Fruit fly (Drosophila melanogaster): ENCODE results near the gene Task7.

DNA sequence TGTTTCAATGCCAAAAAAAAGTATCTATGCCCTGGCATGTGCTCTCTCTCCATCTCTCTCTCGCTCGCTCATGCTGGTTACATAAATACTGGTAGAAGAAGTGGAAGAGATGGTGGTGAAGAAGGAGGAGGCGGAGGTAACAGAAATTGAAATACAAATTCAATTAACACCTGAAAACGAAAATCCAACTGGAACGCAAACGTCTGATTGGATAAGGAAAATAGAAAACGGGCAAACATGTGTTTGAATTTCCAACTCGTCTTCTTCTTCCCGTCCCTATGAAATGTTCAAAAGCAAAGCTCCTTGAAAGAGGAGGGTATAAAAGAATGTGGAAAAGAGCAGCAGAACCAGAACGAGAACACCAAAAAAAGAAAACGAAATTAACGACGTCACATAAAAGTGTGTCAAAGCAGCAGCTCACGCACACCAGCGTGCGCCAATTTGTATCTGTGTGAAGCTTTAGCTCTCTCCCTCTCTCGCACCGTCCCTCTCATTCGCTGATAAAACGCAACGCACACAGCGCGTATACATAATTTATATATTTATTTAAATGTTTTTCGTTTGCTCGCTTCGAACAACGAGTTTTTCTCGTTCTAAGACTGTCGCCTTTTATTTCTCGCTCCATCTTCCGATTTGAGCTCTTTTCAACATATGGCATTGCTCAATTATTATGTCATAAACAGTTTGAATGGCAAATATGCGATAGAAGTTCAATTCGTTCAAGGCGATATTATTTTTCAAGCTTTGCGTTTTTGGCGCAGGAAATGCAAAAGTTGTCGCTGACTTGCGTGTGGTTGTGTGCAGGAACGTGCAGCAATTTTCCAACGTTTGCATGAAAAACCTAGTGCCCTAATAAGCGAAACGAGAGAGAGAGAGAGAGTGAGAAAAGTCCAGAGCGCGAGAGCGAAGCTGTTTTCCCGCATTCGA, 6.5 kb upstream of the Task7 start:
- no peak for TF ChIP-seq CG2116 (GFP tag; optimal IDR thresholded peaks at IDR 0.05)
- no peak for TF ChIP-seq Jarid2 (GFP tag; optimal IDR thresholded peaks at IDR 0.05)
- no peak for TF ChIP-seq gce (GFP tag; IDR thresholded peaks at IDR 0.05)
- TF ChIP-seq CG12391 (tag; optimal IDR thresholded peaks at IDR 0.05), result no peak
- TF ChIP-seq CG10543 (GFP tag; optimal IDR thresholded peaks at IDR 0.05), result no peak
- TF ChIP-seq kah (GFP tag; optimal IDR thresholded peaks at IDR 0.05), result no peak
- no peak for TF ChIP-seq CG17359 (tag; optimal IDR thresholded peaks at IDR 0.05)
- no peak for TF ChIP-seq pnt (GFP tag; optimal IDR thresholded peaks at IDR 0.05)
- no peak for TF ChIP-seq Antp (GFP tag; optimal IDR thresholded peaks at IDR 0.05)
- no peak for TF ChIP-seq az2 (GFP tag; optimal IDR thresholded peaks at IDR 0.05)
- no peak for TF ChIP-seq amos (GFP tag; IDR thresholded peaks at IDR 0.05; ENCODE audit: partially characterized antibody)
- no peak for TF ChIP-seq Hr78 (GFP tag; optimal IDR thresholded peaks at IDR 0.05)
- no peak for TF ChIP-seq MESR4 (GFP tag; optimal IDR thresholded peaks at IDR 0.05)
- no peak for TF ChIP-seq CG5245 (GFP tag; optimal IDR thresholded peaks at IDR 0.05)

Measured in whole organism, embryonic.